Fruit fly (Drosophila melanogaster): ENCODE measurements around the gene Tsen54.

dm6 chr3L:12175382-12175781 is 30.4 kb downstream of the Tsen54 start, which contains the start of gene Rh7:
- TF ChIP-seq CG8478 (optimal IDR thresholded peaks at IDR 0.05) = no peak
- no peak for TF ChIP-seq CTCF (optimal IDR thresholded peaks at IDR 0.05)

All from S2 (cell line).